Fruit fly (Drosophila melanogaster) whole organism, pupa: ENCODE measurements around the gene HP4.
A peak's percentile ranks its signal among the peaks of the same experiment; 100 is the strongest.

Source experiments
- CG10348 ChIP-seq: fragments of 200-800 bp; sonication (Bioruptor generic); IDR thresholded peaks from 2 replicates; pipeline ENCODE4 v1.3.6; 2022; ENCODE audit warnings: missing biosample characterization, missing genetic modification characterization
- CG12605 ChIP-seq: fragments of 200-800 bp; sonication (Bioruptor generic); IDR thresholded peaks from 2 replicates; pipeline ENCODE4 v1.3.6; 2022; ENCODE audit warnings: missing biosample characterization, missing genetic modification characterization
- CG13204 ChIP-seq: fragments of 200-800 bp; sonication (Bioruptor generic); optimal IDR thresholded peaks from 2 replicates; lab custom pipeline; 2018; ENCODE audit warnings: missing biosample characterization, mild to moderate bottlenecking, missing genetic modification characterization, moderate library complexity
- CG14655 ChIP-seq: fragments of 200-800 bp; sonication (Bioruptor generic); optimal IDR thresholded peaks from 3 replicates; lab custom pipeline; 2017; ENCODE audit warnings: mild to moderate bottlenecking, missing biosample characterization, missing genetic modification reagents, missing genetic modification characterization
- CG15710 ChIP-seq: fragments of 200-800 bp; sonication (Bioruptor generic); optimal IDR thresholded peaks from 2 replicates; lab custom pipeline; 2018; ENCODE audit warnings: missing biosample characterization, mild to moderate bottlenecking, missing genetic modification characterization, moderate library complexity
- CG17806 ChIP-seq: fragments of 200-800 bp; sonication (Bioruptor generic); optimal IDR thresholded peaks from 2 replicates; lab custom pipeline; 2018; ENCODE audit warnings: missing biosample characterization, mild to moderate bottlenecking, missing genetic modification characterization, moderate library complexity
- CG32121 ChIP-seq: fragments of 200-800 bp; sonication (Bioruptor generic); IDR thresholded peaks from 2 replicates; pipeline ENCODE4 v1.3.6; 2022; ENCODE audit warnings: missing biosample characterization, missing genetic modification characterization
- CG34367 ChIP-seq: fragments of 200-800 bp; sonication (Bioruptor generic); optimal IDR thresholded peaks from 2 replicates; lab custom pipeline; 2018; ENCODE audit warnings: missing biosample characterization, mild to moderate bottlenecking, missing genetic modification characterization
- CG4496 ChIP-seq: fragments of 200-800 bp; sonication (Bioruptor generic); IDR thresholded peaks from 3 replicates; pipeline ENCODE4 v1.3.6; 2022; ENCODE audit warnings: missing biosample characterization, missing genetic modification characterization
- CG8159 ChIP-seq: fragments of 200-800 bp; sonication (Bioruptor generic); optimal IDR thresholded peaks from 3 replicates; lab custom pipeline; 2018; ENCODE audit warnings: missing biosample characterization, mild to moderate bottlenecking, missing genetic modification characterization, moderate library complexity
- CG8301 ChIP-seq: fragments of 200-800 bp; sonication (Bioruptor generic); optimal IDR thresholded peaks from 2 replicates; lab custom pipeline; 2018; ENCODE audit warnings: missing biosample characterization, mild to moderate bottlenecking, missing genetic modification characterization
- CG9948 ChIP-seq: fragments of 200-800 bp; sonication (Bioruptor generic); optimal IDR thresholded peaks from 2 replicates; lab custom pipeline; 2018; ENCODE audit warnings: missing biosample characterization, mild to moderate bottlenecking, missing genetic modification characterization, moderate library complexity
- D1 ChIP-seq: fragments of 200-800 bp; sonication (Bioruptor generic); optimal IDR thresholded peaks from 2 replicates; lab custom pipeline; 2018; ENCODE audit warnings: missing biosample characterization, mild to moderate bottlenecking, missing genetic modification characterization, moderate library complexity
- EcR ChIP-seq: fragments of 200-800 bp; sonication (Bioruptor generic); optimal IDR thresholded peaks from 3 replicates; lab custom pipeline; 2019; ENCODE audit warnings: missing biosample characterization, missing genetic modification characterization, mild to moderate bottlenecking, moderate library complexity, missing genetic modification reagents
- Ets98B ChIP-seq: fragments of 200-800 bp; sonication (Bioruptor generic); IDR thresholded peaks from 2 replicates; pipeline ENCODE4 v1.3.6; 2022; ENCODE audit warnings: missing biosample characterization, missing genetic modification characterization
- Pif1A ChIP-seq: fragments of 200-800 bp; sonication (Bioruptor generic); optimal IDR thresholded peaks from 3 replicates; lab custom pipeline; 2016; ENCODE audit warnings: missing biosample characterization, missing genetic modification characterization
- Pif1B ChIP-seq: fragments of 200-800 bp; sonication (Bioruptor generic); optimal IDR thresholded peaks from 3 replicates; lab custom pipeline; 2016; ENCODE audit warnings: missing biosample characterization, missing genetic modification characterization
- Snoo ChIP-seq: fragments of 200-800 bp; sonication (Bioruptor generic); optimal IDR thresholded peaks from 3 replicates; lab custom pipeline; 2017; ENCODE audit warnings: missing biosample characterization, mild to moderate bottlenecking, missing genetic modification characterization, inconsistent platforms
- fd96Ca ChIP-seq: fragments of 200-800 bp; sonication (Bioruptor generic); IDR thresholded peaks from 3 replicates; pipeline ENCODE4 v1.3.6; 2022; ENCODE audit warnings: missing biosample characterization, missing genetic modification characterization
- gl ChIP-seq: fragments of 200-800 bp; sonication (Bioruptor generic); optimal IDR thresholded peaks from 2 replicates; lab custom pipeline; 2018; ENCODE audit warnings: missing biosample characterization, mild to moderate bottlenecking, missing genetic modification characterization
- rn ChIP-seq: fragments of 200-800 bp; sonication (Bioruptor generic); IDR thresholded peaks from 2 replicates; pipeline ENCODE4 v1.3.6; 2022; ENCODE audit warnings: missing biosample characterization, missing genetic modification characterization

Gene HP4

DNA sequence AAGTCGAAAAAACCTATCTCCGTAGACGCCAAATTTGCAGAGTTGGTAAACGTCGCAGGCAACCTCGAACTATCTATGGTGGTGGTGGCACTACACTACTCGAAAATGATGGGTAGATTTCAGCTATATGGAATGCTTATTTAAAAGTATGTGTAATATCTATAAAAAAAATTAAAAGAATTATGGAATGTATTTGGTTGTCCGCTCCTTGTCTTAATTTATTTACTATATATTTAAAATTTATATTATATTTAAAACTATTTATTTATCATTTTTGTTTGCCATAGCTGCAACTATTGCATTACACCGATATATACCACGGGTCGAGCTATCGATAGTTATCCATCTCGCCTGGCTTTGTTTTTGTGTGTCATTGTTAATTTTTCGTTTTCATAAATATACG is at the start of gene HP4, which contains the start of gene CG8209:
Gene HP4, minus strand, starts transcription at position 74 of the 403 bp plus-strand sequence.
Gene CG8209, plus strand, starts transcription at position 326 of the 403 bp plus-strand sequence.
- peak; percentile 83 for TF ChIP-seq CG32121 (GFP tag; lab: Robert Waterston, UW)
- no peak for TF ChIP-seq gl
- TF ChIP-seq rn (GFP tag; lab: Robert Waterston, UW), result peak; percentile 71; the same call in 1 of the 2 replicates
- TF ChIP-seq CG17806 (tag; lab: Kevin White, UChicago), result peak; percentile 70
- no peak for TF ChIP-seq EcR (GFP tag; lab: Kevin White, UChicago)
- TF ChIP-seq Ets98B (GFP tag; lab: Robert Waterston, UW), result peak; percentile 74
- TF ChIP-seq CG10348, result no peak
- TF ChIP-seq CG8159, result peak; percentile 77
- peak; percentile 70 for TF ChIP-seq CG15710 (tag; lab: Kevin White, UChicago)
- TF ChIP-seq Snoo (tag; lab: Kevin White, UChicago), result peak; percentile 70
- peak; percentile 55 for TF ChIP-seq CG34367 (tag; lab: Kevin White, UChicago)
- TF ChIP-seq D1, result peak; percentile 68
- peak; percentile 60 for TF ChIP-seq CG9948 (tag; lab: Kevin White, UChicago)

DNA sequence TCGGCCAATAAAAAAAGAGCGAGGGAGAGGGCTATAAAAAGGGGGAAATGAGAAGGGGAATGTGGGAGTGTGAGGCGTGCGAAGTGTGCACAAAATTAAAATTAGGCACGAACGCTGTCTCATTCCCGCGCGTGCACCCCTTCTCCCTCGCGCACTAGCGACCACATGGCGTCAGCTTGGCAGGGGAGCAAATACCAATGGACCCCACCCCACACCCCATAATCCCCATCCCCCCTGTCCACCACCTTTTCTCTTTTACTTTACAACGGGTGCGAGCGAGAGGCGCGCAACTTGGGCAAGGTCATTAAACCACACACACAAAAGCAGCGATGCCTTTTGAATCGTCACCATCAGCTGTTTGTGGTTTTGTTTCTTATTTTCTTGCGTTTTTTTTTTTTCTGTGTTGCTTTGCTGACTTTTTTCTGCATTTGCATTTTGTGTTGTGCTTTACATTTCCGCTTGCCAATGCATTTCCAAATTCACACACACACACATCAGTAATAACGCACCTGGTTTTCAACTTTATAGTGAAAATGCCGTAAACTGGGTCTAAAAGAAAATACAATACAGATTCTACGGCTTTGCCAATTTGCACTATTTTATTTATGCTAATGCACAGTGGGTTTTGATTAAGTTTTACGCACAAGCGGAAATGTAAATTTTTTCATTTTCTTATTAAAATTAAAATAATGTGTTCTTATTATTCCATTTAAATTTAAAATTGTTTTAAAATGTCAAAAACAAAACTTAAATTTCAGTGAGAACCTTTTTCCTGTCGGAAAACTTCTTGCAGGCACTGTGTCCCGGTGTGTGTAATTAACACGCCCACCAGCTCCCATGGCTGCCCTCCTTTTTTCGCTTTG is 48.6 kb upstream of the HP4 start:
- TF ChIP-seq CG8159, result peak; percentile 72
- TF ChIP-seq CG9948 (tag; lab: Kevin White, UChicago), result peak; percentile 55
- peak; percentile 50 for TF ChIP-seq CG8301 (tag; lab: Kevin White, UChicago)
- TF ChIP-seq Snoo (tag; lab: Kevin White, UChicago), result peak; percentile 16
- TF ChIP-seq fd96Ca (GFP tag; lab: Robert Waterston, UW), result 0 out of 3 replicates have a peak, but pooled peaks have one; percentile 54
- TF ChIP-seq CG32121 (GFP tag; lab: Robert Waterston, UW), result peak; percentile 72
- peak; percentile 71 for TF ChIP-seq CG14655 (GFP tag; lab: Kevin White, UChicago)
- peak; percentile 40 for TF ChIP-seq Ets98B (GFP tag; lab: Robert Waterston, UW)
- TF ChIP-seq CG10348, result 0 out of 2 replicates have a peak, but pooled peaks have one; percentile 33
- TF ChIP-seq D1, result no peak
- TF ChIP-seq CG12605 (GFP tag; lab: Robert Waterston, UW), result peak; percentile 18; the same call in 1 of the 2 replicates
- TF ChIP-seq CG15710 (tag; lab: Kevin White, UChicago), result peak; percentile 53
- peak; percentile 72 for TF ChIP-seq Pif1A
- TF ChIP-seq gl, result no peak
- peak; percentile 36 for TF ChIP-seq CG34367 (tag; lab: Kevin White, UChicago)
- TF ChIP-seq Pif1B (GFP tag; lab: Kevin White, UChicago), result peak; percentile 70
- peak; percentile 71 for TF ChIP-seq CG4496
- peak; percentile 96 for TF ChIP-seq EcR (GFP tag; lab: Kevin White, UChicago)
- no peak for TF ChIP-seq CG13204
- peak; percentile 46 for TF ChIP-seq CG17806 (tag; lab: Kevin White, UChicago)
- TF ChIP-seq rn (GFP tag; lab: Robert Waterston, UW), result peak; percentile 50; the same call in 1 of the 2 replicates

dm6 chr3L:8018665-8019070 is 42.7 kb upstream of the HP4 start:
- TF ChIP-seq CG13204 (no peak), CG8159 (no peak), CG10348 (no peak), CG4496 (no peak), CG12605 (GFP tag; lab: Robert Waterston, UW) (no peak), CG34367 (tag; lab: Kevin White, UChicago) (no peak), CG14655 (GFP tag; lab: Kevin White, UChicago) (no peak), Ets98B (GFP tag; lab: Robert Waterston, UW) (no peak), CG32121 (GFP tag; lab: Robert Waterston, UW) (no peak), CG17806 (tag; lab: Kevin White, UChicago) (no peak), D1 (no peak)

- TF ChIP-seq CG32121 (GFP tag; lab: Robert Waterston, UW) (no peak), rn (GFP tag; lab: Robert Waterston, UW) (no peak; the same call in 1 of the 2 replicates), Pif1B (GFP tag; lab: Kevin White, UChicago) (peak; percentile 69), Ets98B (GFP tag; lab: Robert Waterston, UW) (no peak), Pif1A (peak; percentile 87), CG9948 (tag; lab: Kevin White, UChicago) (peak; percentile 62), CG10348 (no peak), EcR (GFP tag; lab: Kevin White, UChicago) (peak; percentile 98), CG12605 (GFP tag; lab: Robert Waterston, UW) (peak; percentile 81), gl (peak; percentile 80), CG8159 (peak; percentile 75), CG8301 (tag; lab: Kevin White, UChicago) (no peak), CG15710 (tag; lab: Kevin White, UChicago) (peak; percentile 71), Snoo (tag; lab: Kevin White, UChicago) (no peak), CG14655 (GFP tag; lab: Kevin White, UChicago) (no peak), CG13204 (peak; percentile 66), CG17806 (tag; lab: Kevin White, UChicago) (peak; percentile 57), CG34367 (tag; lab: Kevin White, UChicago) (peak; percentile 57), CG4496 (peak; percentile 74; the same call in 2 of the 3 replicates), D1 (peak; percentile 9), fd96Ca (GFP tag; lab: Robert Waterston, UW) (no peak)
Observed at dm6 chr3L:8013865-8014216, 37.9 kb upstream of the HP4 start.
